Fruit fly (Drosophila melanogaster) whole organism, embryonic: ENCODE results near the gene CG31793.

ENCODE experiments used
- Adf1 ChIP-seq: fragments of 200-800 bp; sonication (Bioruptor generic); IDR thresholded peaks from 2 replicates; pipeline ENCODE4 v1.3.6; 2022; ENCODE audit warnings: missing biosample characterization, missing genetic modification characterization
- Asciz ChIP-seq: fragments of 200-800 bp; sonication (Bioruptor generic); optimal IDR thresholded peaks from 2 replicates; lab custom pipeline; 2017; ENCODE audit warnings: missing biosample characterization, mild to moderate bottlenecking, missing genetic modification characterization, missing genetic modification reagents
- CG10147 ChIP-seq: fragments of 200-800 bp; sonication (Bioruptor generic); optimal IDR thresholded peaks from 2 replicates; lab custom pipeline; 2019; ENCODE audit warnings: missing biosample characterization, mild to moderate bottlenecking, missing genetic modification characterization, moderate library complexity
- CG10543 ChIP-seq: fragments of 200-800 bp; sonication (Bioruptor generic); optimal IDR thresholded peaks from 3 replicates; lab custom pipeline; 2017; ENCODE audit warnings: missing biosample characterization, mild to moderate bottlenecking, missing genetic modification characterization, moderate library complexity
- CG12219 ChIP-seq: fragments of 200-800 bp; sonication (Bioruptor generic); optimal IDR thresholded peaks from 3 replicates; lab custom pipeline; 2018; ENCODE audit warnings: missing biosample characterization, mild to moderate bottlenecking, missing genetic modification characterization
- CG12391 ChIP-seq: fragments of 200-800 bp; sonication (Bioruptor generic); optimal IDR thresholded peaks from 3 replicates; lab custom pipeline; 2018; ENCODE audit warnings: missing biosample characterization, mild to moderate bottlenecking, missing genetic modification characterization, moderate library complexity
- CG13775 ChIP-seq: fragments of 200-800 bp; sonication (Bioruptor generic); optimal IDR thresholded peaks from 3 replicates; lab custom pipeline; 2017; ENCODE audit warnings: missing biosample characterization, mild to moderate bottlenecking, missing genetic modification characterization
- CG15011 ChIP-seq: fragments of 200-800 bp; sonication (Bioruptor generic); optimal IDR thresholded peaks from 3 replicates; lab custom pipeline; 2018; ENCODE audit warnings: missing biosample characterization, mild to moderate bottlenecking, missing genetic modification characterization
- CG1603 ChIP-seq: fragments of 200-800 bp; sonication (Bioruptor generic); optimal IDR thresholded peaks from 2 replicates; lab custom pipeline; 2019; ENCODE audit warnings: missing biosample characterization, mild to moderate bottlenecking, missing genetic modification characterization, moderate library complexity
- CG16815 ChIP-seq: fragments of 200-800 bp; sonication (Bioruptor generic); optimal IDR thresholded peaks from 3 replicates; lab custom pipeline; 2017; ENCODE audit warnings: missing biosample characterization, mild to moderate bottlenecking, missing genetic modification characterization
- CG17328 ChIP-seq: fragments of 200-800 bp; sonication (Bioruptor generic); IDR thresholded peaks from 2 replicates; pipeline ENCODE4 v1.3.6; 2022; ENCODE audit warnings: missing biosample characterization, missing genetic modification characterization
- CG32772 ChIP-seq: fragments of 200-800 bp; sonication (Bioruptor generic); IDR thresholded peaks from 2 replicates; pipeline ENCODE4 v1.3.6; 2022; ENCODE audit warnings: missing biosample characterization, missing genetic modification characterization
- CG43689 ChIP-seq: fragments of 200-800 bp; sonication (Bioruptor generic); IDR thresholded peaks from 2 replicates; pipeline ENCODE4 v1.3.6; 2022; ENCODE audit warnings: missing biosample characterization, missing genetic modification characterization
- CG4404 ChIP-seq: fragments of 200-800 bp; sonication (Bioruptor generic); IDR thresholded peaks from 2 replicates; pipeline ENCODE4 v1.3.6; 2022; ENCODE audit warnings: missing biosample characterization, missing genetic modification characterization
- CG6272 ChIP-seq: fragments of 200-800 bp; sonication (Bioruptor generic); IDR thresholded peaks from 2 replicates; pipeline ENCODE4 v1.3.6; 2022; ENCODE audit warnings: missing biosample characterization, missing genetic modification characterization
- CG7928 ChIP-seq: fragments of 200-800 bp; sonication (Bioruptor generic); optimal IDR thresholded peaks from 2 replicates; lab custom pipeline; 2017; ENCODE audit warnings: missing biosample characterization, mild to moderate bottlenecking, missing genetic modification characterization
- CG9817 ChIP-seq: fragments of 200-800 bp; sonication (Bioruptor generic); optimal IDR thresholded peaks from 2 replicates; lab custom pipeline; 2018; ENCODE audit warnings: missing biosample characterization, mild to moderate bottlenecking, missing genetic modification characterization, moderate library complexity
- CG9876 ChIP-seq: fragments of 200-800 bp; sonication (Bioruptor generic); optimal IDR thresholded peaks from 2 replicates; lab custom pipeline; 2016; ENCODE audit warnings: missing biosample characterization, missing genetic modification characterization
- CoRest ChIP-seq: fragments of 200-800 bp; sonication (Bioruptor generic); optimal IDR thresholded peaks from 3 replicates; lab custom pipeline; 2018; ENCODE audit warnings: missing biosample characterization, mild to moderate bottlenecking, missing genetic modification characterization, moderate library complexity
- Dp ChIP-seq: fragments of 200-800 bp; sonication (Bioruptor generic); optimal IDR thresholded peaks from 2 replicates; lab custom pipeline; 2018; ENCODE audit warnings: missing biosample characterization, mild to moderate bottlenecking, missing genetic modification characterization, moderate library complexity
- Hey ChIP-seq: fragments of 200-800 bp; sonication (Bioruptor generic); optimal IDR thresholded peaks from 3 replicates; lab custom pipeline; 2018; ENCODE audit warnings: missing biosample characterization, mild to moderate bottlenecking, missing genetic modification characterization
- Hmr ChIP-seq: fragments of 200-800 bp; sonication (Bioruptor generic); optimal IDR thresholded peaks from 3 replicates; lab custom pipeline; 2017; ENCODE audit warnings: mild to moderate bottlenecking, missing biosample characterization, missing genetic modification reagents, missing genetic modification characterization
- Hr78 ChIP-seq, 2 experiments: fragments of 200-800 bp in 1 of 2; fragments of >200 bp in 1 of 2; sonication (Bioruptor generic) in 1 of 2; optimal IDR thresholded peaks; 2 replicates each; lab custom pipeline; 2017 to 2019; ENCODE audit warnings: missing biosample characterization in 2 of 2, missing genetic modification characterization in 2 of 2, mild to moderate bottlenecking in 1 of 2, moderate library complexity in 1 of 2
- Lhr ChIP-seq: fragments of 200-800 bp; sonication (Bioruptor generic); optimal IDR thresholded peaks from 3 replicates; lab custom pipeline; 2017; ENCODE audit warnings: mild to moderate bottlenecking, missing biosample characterization, missing genetic modification reagents, missing genetic modification characterization
- Mes4 ChIP-seq: fragments of 200-800 bp; sonication (Bioruptor generic); optimal IDR thresholded peaks from 2 replicates; lab custom pipeline; 2016; ENCODE audit warnings: missing biosample characterization, missing genetic modification characterization
- Rfx ChIP-seq: fragments of 200-800 bp; sonication (Bioruptor generic); IDR thresholded peaks from 2 replicates; pipeline ENCODE4 v1.3.6; 2022; ENCODE audit warnings: missing biosample characterization, missing genetic modification characterization
- Sin3A ChIP-seq: fragments of >200 bp; optimal IDR thresholded peaks from 2 replicates; lab custom pipeline; 2018
- Usf ChIP-seq: fragments of 200-800 bp; sonication (Bioruptor generic); optimal IDR thresholded peaks from 2 replicates; lab custom pipeline; 2017; ENCODE audit warnings: missing genotype, missing biosample characterization, missing genetic modification characterization
- Xbp1 ChIP-seq: fragments of 200-800 bp; sonication (Bioruptor generic); optimal IDR thresholded peaks from 3 replicates; lab custom pipeline; 2016; ENCODE audit warnings: missing biosample characterization, mild to moderate bottlenecking, missing genetic modification characterization
- ap ChIP-seq: fragments of 200-800 bp; sonication (Bioruptor generic); IDR thresholded peaks from 2 replicates; pipeline ENCODE4 v1.3.6; 2022; ENCODE audit warnings: missing biosample characterization, missing genetic modification characterization
- ara ChIP-seq: fragments of 200-800 bp; sonication (Bioruptor generic); IDR thresholded peaks from 2 replicates; pipeline ENCODE4 v1.3.6; 2022; ENCODE audit warnings: missing biosample characterization, missing genetic modification characterization
- br ChIP-seq: fragments of >200 bp; optimal IDR thresholded peaks from 2 replicates; lab custom pipeline; 2017
- cad ChIP-seq: fragments of >200 bp; optimal IDR thresholded peaks from 2 replicates; lab custom pipeline; 2017; ENCODE audit warnings: missing biosample characterization, missing genetic modification characterization
- cato ChIP-seq: fragments of 200-800 bp; sonication (Bioruptor generic); optimal IDR thresholded peaks from 2 replicates; lab custom pipeline; 2016; ENCODE audit warnings: missing biosample characterization, missing genetic modification characterization, borderline replicate concordance
- crc ChIP-seq: fragments of 200-800 bp; sonication (Bioruptor generic); optimal IDR thresholded peaks from 2 replicates; lab custom pipeline; 2016; ENCODE audit warnings: missing biosample characterization, missing genetic modification characterization
- dmrt99B ChIP-seq: fragments of 200-800 bp; sonication (Bioruptor generic); optimal IDR thresholded peaks from 2 replicates; lab custom pipeline; 2018; ENCODE audit warnings: missing biosample characterization, mild to moderate bottlenecking, missing genetic modification characterization, moderate library complexity
- dpn ChIP-seq, 2 experiments: fragments of 200-800 bp; sonication (Bioruptor generic); optimal IDR thresholded peaks; 3 replicates each; lab custom pipeline; 2016; ENCODE audit warnings: missing biosample characterization in 2 of 2, missing genetic modification characterization in 2 of 2
- eve ChIP-seq, 2 experiments: fragments of >200 bp; optimal IDR thresholded peaks; 2 replicates each; lab custom pipeline; 2017; ENCODE audit warnings: missing biosample characterization in 2 of 2, missing genetic modification characterization in 2 of 2
- eyg ChIP-seq: fragments of 200-800 bp; sonication (Bioruptor generic); optimal IDR thresholded peaks from 3 replicates; lab custom pipeline; 2016; ENCODE audit warnings: missing biosample characterization, missing genetic modification characterization
- gsb ChIP-seq: fragments of 200-800 bp; sonication (Bioruptor generic); IDR thresholded peaks from 2 replicates; pipeline ENCODE4 v1.3.6; 2022; ENCODE audit warnings: missing biosample characterization, missing genetic modification characterization
- gt ChIP-seq: fragments of 200-800 bp; sonication (Bioruptor generic); IDR thresholded peaks from 2 replicates; pipeline ENCODE4 v1.3.6; 2022; ENCODE audit warnings: missing biosample characterization, missing genetic modification characterization
- jing ChIP-seq: fragments of 200-800 bp; sonication (Bioruptor generic); optimal IDR thresholded peaks from 2 replicates; lab custom pipeline; 2018; ENCODE audit warnings: missing biosample characterization, mild to moderate bottlenecking, missing genetic modification characterization
- klu ChIP-seq: fragments of 200-800 bp; sonication (Bioruptor generic); IDR thresholded peaks from 2 replicates; pipeline ENCODE4 v1.3.6; 2022; ENCODE audit warnings: missing biosample characterization, missing genetic modification characterization
- lola ChIP-seq, 3 experiments: fragments of >200 bp in 2 of 3; fragments of 200-800 bp in 1 of 3; sonication (Bioruptor generic) in 1 of 3; optimal IDR thresholded peaks; 2 replicates each; lab custom pipeline; 2017 to 2019; ENCODE audit warnings: missing biosample characterization in 3 of 3, missing genetic modification characterization in 3 of 3, mild to moderate bottlenecking in 1 of 3, moderate library complexity in 1 of 3
- nerfin-1 ChIP-seq: fragments of 200-800 bp; sonication (Bioruptor generic); optimal IDR thresholded peaks from 3 replicates; lab custom pipeline; 2019; ENCODE audit warnings: missing biosample characterization, mild to moderate bottlenecking, missing genetic modification characterization, moderate library complexity
- scrt ChIP-seq: fragments of 200-800 bp; sonication (Bioruptor generic); optimal IDR thresholded peaks from 2 replicates; lab custom pipeline; 2018; ENCODE audit warnings: missing biosample characterization, mild to moderate bottlenecking, missing genetic modification characterization, moderate library complexity
- sob ChIP-seq: fragments of 200-800 bp; sonication (Bioruptor generic); IDR thresholded peaks from 2 replicates; pipeline ENCODE4 v1.3.6; 2022; ENCODE audit warnings: missing biosample characterization, missing genetic modification characterization
- trh ChIP-seq: fragments of 200-800 bp; sonication (Bioruptor generic); optimal IDR thresholded peaks from 2 replicates; lab custom pipeline; 2016; ENCODE audit warnings: missing biosample characterization, missing genetic modification characterization
- vfl ChIP-seq: fragments of 200-800 bp; sonication (Bioruptor generic); optimal IDR thresholded peaks from 2 replicates; lab custom pipeline; 2016; ENCODE audit warnings: missing biosample characterization, missing genetic modification characterization

The CG31793 gene

dm6 chr2L:19023972-19024743 lies 21.0 kb downstream of the CG31793 start (continued):
- TF ChIP-seq Sin3A (lab: Kevin White, UChicago) (no peak), CG32772 (peak; percentile 50; the same call in 1 of the 2 replicates), Rfx (GFP tag; lab: Robert Waterston, UW) (peak; percentile 34; the same call in 1 of the 2 replicates), CG16815 (peak; percentile 25), br (no peak), CG4404 (GFP tag; lab: Robert Waterston, UW) (no peak; the same call in 1 of the 2 replicates), CG6272 (GFP tag; lab: Robert Waterston, UW) (no peak), CG12219 (GFP tag; lab: Kevin White, UChicago) (peak; percentile 54), eyg (GFP tag; lab: Kevin White, UChicago) (no peak), gsb (no peak), CoRest (peak; percentile 86), scrt (GFP tag; lab: Kevin White, UChicago) (peak; percentile 70), dmrt99B (tag; lab: Kevin White, UChicago) (peak; percentile 87), Asciz (peak; percentile 47), lola (GFP tag; optimal IDR thresholded peaks at IDR 0.05; lab: Kevin White, UChicago) (peak in 1 of 3 experiments; percentile 33), cato (GFP tag; lab: Kevin White, UChicago) (no peak), Hr78 (GFP tag; optimal IDR thresholded peaks at IDR 0.05; lab: Kevin White, UChicago) (peak in 1 of 2 experiments; percentile 21), CG7928 (GFP tag; lab: Kevin White, UChicago) (peak; percentile 27), Hmr (peak; percentile 88), nerfin-1 (peak; percentile 63), ara (GFP tag; lab: Robert Waterston, UW) (0 out of 2 replicates have a peak, but pooled peaks have one; percentile 14), crc (no peak), jing (GFP tag; lab: Kevin White, UChicago) (peak; percentile 41), Hey (tag; lab: Kevin White, UChicago) (peak; percentile 80), eve (GFP tag; optimal IDR thresholded peaks at IDR 0.05; lab: Kevin White, UChicago) (no peak), vfl (GFP tag; lab: Kevin White, UChicago) (peak; percentile 38), ap (no peak), CG9817 (tag; lab: Kevin White, UChicago) (peak; percentile 65), klu (GFP tag; lab: Robert Waterston, UW) (no peak), Lhr (GFP tag; lab: Kevin White, UChicago) (no peak), sob (GFP tag; lab: Robert Waterston, UW) (peak; percentile 28; the same call in 1 of the 2 replicates), trh (no peak), CG9876 (GFP tag; lab: Kevin White, UChicago) (no peak), Dp (GFP tag; lab: Kevin White, UChicago) (no peak), CG43689 (GFP tag; lab: Robert Waterston, UW) (no peak), CG12391 (tag; lab: Kevin White, UChicago) (peak; percentile 72), CG15011 (GFP tag; lab: Kevin White, UChicago) (peak; percentile 48), CG13775 (GFP tag; lab: Kevin White, UChicago) (peak; percentile 57), CG10543 (peak; percentile 80), Mes4 (no peak), Adf1 (GFP tag; lab: Robert Waterston, UW) (peak; percentile 53; the same call in 1 of the 2 replicates), dpn (GFP tag; optimal IDR thresholded peaks at IDR 0.05; lab: Kevin White, UChicago) (peak; percentile 27 to 43), CG1603 (peak; percentile 24), cad (no peak), CG17328 (no peak; the same call in 1 of the 2 replicates), Usf (GFP tag; lab: Kevin White, UChicago) (no peak), gt (GFP tag; lab: Robert Waterston, UW) (no peak), CG10147 (GFP tag; lab: Kevin White, UChicago) (peak; percentile 76), Xbp1 (GFP tag; lab: Kevin White, UChicago) (peak; percentile 69)
